Worm (Caenorhabditis elegans): Measurements from ENCODE around the gene iars-1.

The iars-1 gene

ce11 chrIV:10403193-10404058 is 35.0 kb downstream of the iars-1 start, which contains the start of gene gpa-7:
Gene gpa-7, plus strand, starts transcription at chrIV:10404008.
- TF ChIP-seq aly-1 (tag; optimal IDR thresholded peaks at IDR 0.05): peak; percentile 56
- no peak for TF ChIP-seq ama-1 (optimal IDR thresholded peaks at IDR 0.05)
- TF ChIP-seq F13C5.2 (tag; optimal IDR thresholded peaks at IDR 0.05): peak; percentile 56
- TF ChIP-seq B0310.2 (tag; optimal IDR thresholded peaks at IDR 0.05): no peak
- 0 out of 2 replicates have a peak, but pooled peaks have one; percentile 34 for TF ChIP-seq tbx-11 (GFP tag; IDR thresholded peaks at IDR 0.05)

ce11 chrIV:10409377-10409776 is 41.0 kb downstream of the iars-1 start, which contains the start of gene rfk-1:
Gene rfk-1, minus strand, starts transcription at chrIV:10409477.
- TF ChIP-seq tbx-11 (GFP tag; IDR thresholded peaks at IDR 0.05) (no peak), scrt-1 (GFP tag; IDR thresholded peaks at IDR 0.05) (no peak), pes-1 (GFP tag; IDR thresholded peaks at IDR 0.05) (no peak), aly-1 (tag; optimal IDR thresholded peaks at IDR 0.05) (no peak), ceh-36 (tag; optimal IDR thresholded peaks at IDR 0.05) (no peak), flt-1 (GFP tag; IDR thresholded peaks at IDR 0.05) (no peak), ama-1 (optimal IDR thresholded peaks at IDR 0.05) (no peak), tra-4 (tag; optimal IDR thresholded peaks at IDR 0.05) (no peak), hmg-4 (GFP tag; optimal IDR thresholded peaks at IDR 0.05) (no peak), F13C5.2 (tag; optimal IDR thresholded peaks at IDR 0.05) (no peak), B0310.2 (tag; optimal IDR thresholded peaks at IDR 0.05) (no peak), ets-7 (tag; optimal IDR thresholded peaks at IDR 0.05) (no peak), sea-1 (GFP tag; conservative IDR thresholded peaks at IDR 0.05) (no peak), tbx-37 (GFP tag; conservative IDR thresholded peaks at IDR 0.05) (no peak), hnd-1 (tag; optimal IDR thresholded peaks at IDR 0.05) (no peak), hmbx-1 (tag; optimal IDR thresholded peaks at IDR 0.05) (no peak), ceh-13 (GFP tag; optimal IDR thresholded peaks at IDR 0.05) (no peak)

ce11 chrIV:10413828-10414227 is 45.4 kb downstream of the iars-1 start, which contains the start of gene R10H10.7:
Gene R10H10.7, minus strand, starts transcription at chrIV:10413928.
- TF ChIP-seq F13C5.2 (tag; optimal IDR thresholded peaks at IDR 0.05): no peak

- no peak for TF ChIP-seq F13C5.2 (tag; optimal IDR thresholded peaks at IDR 0.05)
- no peak for TF ChIP-seq tra-4 (tag; optimal IDR thresholded peaks at IDR 0.05)
These were observed 49.4 kb downstream of the iars-1 start, which contains the start of gene F13B12.6 for ce11 chrIV:10417781-10418180. Gene F13B12.6, minus strand, starts transcription at chrIV:10417881.

- TF ChIP-seq sea-1 (GFP tag; conservative IDR thresholded peaks at IDR 0.05): no peak
- TF ChIP-seq aly-1 (tag; optimal IDR thresholded peaks at IDR 0.05): no peak
- TF ChIP-seq tbx-37 (GFP tag; conservative IDR thresholded peaks at IDR 0.05): no peak
- no peak for TF ChIP-seq ama-1 (optimal IDR thresholded peaks at IDR 0.05)
- TF ChIP-seq hmbx-1 (tag; optimal IDR thresholded peaks at IDR 0.05): no peak
- no peak for TF ChIP-seq tbx-11 (GFP tag; IDR thresholded peaks at IDR 0.05)
- no peak for TF ChIP-seq ceh-36 (tag; optimal IDR thresholded peaks at IDR 0.05)
- TF ChIP-seq scrt-1 (GFP tag; IDR thresholded peaks at IDR 0.05): no peak
- no peak for TF ChIP-seq pes-1 (GFP tag; IDR thresholded peaks at IDR 0.05)
These were observed 51.5 kb downstream of the iars-1 start for ce11 chrIV:10419896-10420295.

ce11 chrIV:10420440-10420839 is 52.0 kb downstream of the iars-1 start:
- TF ChIP-seq tra-4 (tag; optimal IDR thresholded peaks at IDR 0.05) (no peak), hnd-1 (tag; optimal IDR thresholded peaks at IDR 0.05) (no peak), aly-1 (tag; optimal IDR thresholded peaks at IDR 0.05) (no peak), scrt-1 (GFP tag; IDR thresholded peaks at IDR 0.05) (no peak), ets-7 (tag; optimal IDR thresholded peaks at IDR 0.05) (no peak), hmbx-1 (tag; optimal IDR thresholded peaks at IDR 0.05) (no peak), flt-1 (GFP tag; IDR thresholded peaks at IDR 0.05) (no peak), ama-1 (optimal IDR thresholded peaks at IDR 0.05) (no peak), hmg-4 (GFP tag; optimal IDR thresholded peaks at IDR 0.05) (no peak), ceh-36 (tag; optimal IDR thresholded peaks at IDR 0.05) (no peak), tbx-37 (GFP tag; conservative IDR thresholded peaks at IDR 0.05) (no peak), sea-1 (GFP tag; conservative IDR thresholded peaks at IDR 0.05) (no peak), F13C5.2 (tag; optimal IDR thresholded peaks at IDR 0.05) (no peak), pes-1 (GFP tag; IDR thresholded peaks at IDR 0.05) (no peak), tbx-11 (GFP tag; IDR thresholded peaks at IDR 0.05) (no peak), B0310.2 (tag; optimal IDR thresholded peaks at IDR 0.05) (no peak)

ce11 chrIV:10421256-10421655 is 52.9 kb downstream of the iars-1 start:
- TF ChIP-seq hmg-4 (GFP tag; optimal IDR thresholded peaks at IDR 0.05) (peak; percentile 15), hmbx-1 (tag; optimal IDR thresholded peaks at IDR 0.05) (no peak)

ce11 chrIV:10422230-10422629 is 53.8 kb downstream of the iars-1 start:
- TF ChIP-seq flt-1 (GFP tag; IDR thresholded peaks at IDR 0.05): no peak
- no peak for TF ChIP-seq B0310.2 (tag; optimal IDR thresholded peaks at IDR 0.05)
- TF ChIP-seq ceh-36 (tag; optimal IDR thresholded peaks at IDR 0.05): no peak
- TF ChIP-seq pes-1 (GFP tag; IDR thresholded peaks at IDR 0.05): no peak
